Worm (Caenorhabditis elegans): Measurements from ENCODE around the gene W04G3.11.

Gene W04G3.11

DNA sequence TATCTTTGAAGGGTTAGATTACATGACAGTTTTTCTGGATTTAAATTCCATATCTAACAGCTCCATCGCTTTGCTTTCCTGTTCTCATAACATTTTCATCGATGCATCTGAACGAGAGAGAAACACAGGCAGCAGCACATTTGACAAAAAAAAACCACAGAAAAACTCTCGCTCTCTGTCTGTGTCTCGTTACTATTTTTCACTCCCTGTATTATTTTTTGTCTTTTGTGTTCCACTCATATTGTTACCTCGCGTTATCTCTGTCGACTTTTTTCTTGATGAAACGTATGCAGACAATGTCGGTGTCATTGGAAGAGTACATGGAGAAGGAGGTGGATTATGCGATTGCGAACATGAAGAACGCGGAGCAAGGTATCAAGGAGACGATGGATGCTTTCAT, at the start of gene W04G3.11:
W04G3.11 (plus strand) TSS at position 244 of the 400 bp plus-strand sequence.
- no peak for TF ChIP-seq unc-62 (GFP tag; optimal IDR thresholded peaks at IDR 0.05)

- no peak for TF ChIP-seq unc-62 (GFP tag; optimal IDR thresholded peaks at IDR 0.05)
Measured at ce11 chrX:11042777-11043176, 46.2 kb upstream of the W04G3.11 start, which contains the start of gene C09F12.3. Gene C09F12.3 (minus strand): TSS chrX:11042877.

- TF ChIP-seq unc-62 (GFP tag; optimal IDR thresholded peaks at IDR 0.05), result no peak
Measured at ce11 chrX:11047183-11047582, 41.8 kb upstream of the W04G3.11 start, which contains the start of gene clc-1. Gene clc-1 (plus strand): TSS chrX:11047446.

DNA sequence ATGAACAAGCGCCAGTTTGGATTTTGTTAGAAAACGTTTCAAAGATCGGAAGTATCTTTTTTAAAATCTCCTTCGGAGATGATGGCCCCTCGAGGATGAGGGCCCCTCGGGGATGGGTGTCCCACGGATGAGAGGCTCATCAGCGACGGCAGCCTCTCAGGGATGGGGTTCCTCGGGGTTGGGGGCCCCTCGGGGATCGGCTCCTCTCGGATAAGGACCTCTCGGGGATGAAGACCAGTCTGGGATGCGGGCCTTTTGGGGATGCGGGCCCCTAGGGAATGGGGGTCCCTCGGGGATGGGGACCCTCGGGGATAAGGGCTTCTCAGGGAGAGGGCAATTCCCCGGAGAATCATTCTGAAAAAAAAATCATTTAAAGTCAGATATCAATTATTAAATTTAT, 38.7 kb upstream of the W04G3.11 start:
- TF ChIP-seq unc-62 (GFP tag; optimal IDR thresholded peaks at IDR 0.05), result no peak

- no peak for TF ChIP-seq unc-62 (GFP tag; optimal IDR thresholded peaks at IDR 0.05)
Measured at ce11 chrX:11053615-11054014, 35.4 kb upstream of the W04G3.11 start, which contains the start of gene C09F12.2. Gene C09F12.2 (plus strand): TSS chrX:11053915.

- TF ChIP-seq unc-62 (GFP tag; optimal IDR thresholded peaks at IDR 0.05), result no peak
Measured at ce11 chrX:11057028-11057427, 32.0 kb upstream of the W04G3.11 start, which contains the start of gene lpr-3. Gene lpr-3 (plus strand): TSS chrX:11057401.

DNA sequence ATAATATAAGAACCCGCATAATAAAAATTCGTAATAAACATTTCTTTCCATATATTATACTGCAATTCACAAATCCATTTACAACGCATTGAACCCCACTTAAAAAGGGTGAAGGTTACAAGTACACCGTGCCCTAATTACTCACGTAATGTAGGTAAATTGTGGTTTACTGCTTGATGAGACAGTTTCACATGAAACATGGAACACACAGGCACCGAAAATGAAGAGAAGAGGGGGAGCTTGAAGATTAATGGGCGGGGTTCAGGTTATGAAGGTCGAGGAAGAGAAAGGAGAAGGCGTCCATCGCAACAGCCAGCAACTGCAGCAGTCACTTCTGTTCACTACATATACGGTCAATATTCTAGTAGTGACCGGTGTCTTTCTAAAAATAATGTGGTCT, 29.3 kb upstream of the W04G3.11 start, which contains the start of gene lpr-6:
lpr-6 (plus strand) TSS at position 251 of the 400 bp plus-strand sequence.
- no peak for TF ChIP-seq unc-62 (GFP tag; optimal IDR thresholded peaks at IDR 0.05)

- TF ChIP-seq unc-62 (GFP tag; optimal IDR thresholded peaks at IDR 0.05), result no peak
Measured at ce11 chrX:11060940-11061339, 28.1 kb upstream of the W04G3.11 start.

DNA sequence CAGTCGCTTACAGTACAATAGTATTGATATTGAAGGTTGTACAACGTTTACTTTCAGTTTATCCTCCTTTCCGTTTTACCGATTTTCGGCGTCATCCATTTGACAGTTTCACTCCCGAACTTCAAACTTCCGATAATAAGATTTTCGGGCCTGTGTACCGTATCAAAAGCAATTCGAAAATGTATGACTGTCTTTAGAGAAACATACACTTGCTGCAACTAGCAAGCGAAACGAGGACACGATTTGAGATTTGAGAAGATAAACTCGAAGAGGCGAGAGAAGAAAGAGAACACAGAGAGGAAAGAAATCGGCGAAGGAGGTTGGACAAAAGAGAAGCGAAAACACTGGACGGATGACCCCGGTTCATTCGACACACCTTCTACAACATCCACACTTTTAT, 27.1 kb upstream of the W04G3.11 start, which contains the start of gene lpr-5:
lpr-5 (plus strand) TSS at position 220 of the 400 bp plus-strand sequence.
- TF ChIP-seq unc-62 (GFP tag; optimal IDR thresholded peaks at IDR 0.05), result no peak

DNA sequence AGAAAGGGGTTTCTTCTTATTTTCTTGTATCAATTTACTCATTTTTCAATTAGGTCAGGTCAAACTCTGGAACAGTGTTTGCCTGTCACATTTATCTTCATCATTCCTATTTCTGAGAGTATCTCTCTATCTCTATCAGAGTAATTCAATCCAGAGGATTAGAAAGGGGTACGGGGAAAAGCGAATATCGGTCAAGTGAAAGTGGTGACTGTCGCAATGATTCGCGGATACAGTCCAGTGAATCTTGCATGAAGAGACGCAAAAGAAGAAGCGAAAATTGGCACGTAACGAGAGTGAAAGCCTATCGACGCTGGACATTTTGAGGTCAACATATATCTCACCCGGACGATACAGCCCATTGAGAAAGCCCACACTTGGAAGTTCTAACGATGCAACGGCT, 24.2 kb upstream of the W04G3.11 start, which contains the start of gene lpr-4:
lpr-4 (plus strand) TSS at position 328 of the 400 bp plus-strand sequence.
- TF ChIP-seq unc-62 (GFP tag; optimal IDR thresholded peaks at IDR 0.05), result no peak

DNA sequence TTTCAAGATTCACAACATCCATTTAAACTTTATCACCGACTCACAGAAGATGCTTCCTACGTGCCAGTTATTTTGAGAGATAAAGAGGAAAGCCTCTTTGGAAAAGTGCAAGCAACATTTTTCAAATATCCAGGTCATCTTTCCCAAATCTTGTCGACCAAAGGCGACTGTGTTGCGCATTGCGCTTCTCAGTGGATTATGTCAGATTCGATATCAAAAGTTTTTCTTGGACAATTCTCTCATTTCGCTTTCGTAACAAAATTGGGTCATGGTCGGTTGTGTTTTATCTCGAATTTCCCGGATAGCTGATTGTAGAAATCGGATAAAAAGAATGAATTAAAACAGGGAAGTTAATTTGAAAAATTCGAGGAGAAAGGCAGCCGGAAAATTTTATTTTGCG, 21.7 kb upstream of the W04G3.11 start:
- no peak for TF ChIP-seq unc-62 (GFP tag; optimal IDR thresholded peaks at IDR 0.05)

ce11 chrX:11068334-11068733, 20.7 kb upstream of the W04G3.11 start, which contains the start of gene apt-9:
Gene apt-9 (plus strand): TSS chrX:11068527.
- no peak for TF ChIP-seq unc-62 (GFP tag; optimal IDR thresholded peaks at IDR 0.05)

- no peak for TF ChIP-seq unc-62 (GFP tag; optimal IDR thresholded peaks at IDR 0.05)
Measured at ce11 chrX:11072701-11073100, 16.3 kb upstream of the W04G3.11 start.

- TF ChIP-seq unc-62 (GFP tag; optimal IDR thresholded peaks at IDR 0.05), result no peak
Measured at ce11 chrX:11073358-11073757, 15.6 kb upstream of the W04G3.11 start, which contains the start of gene W04G3.5. Gene W04G3.5 (plus strand): TSS chrX:11073658.

ce11 chrX:11076491-11076890, 12.5 kb upstream of the W04G3.11 start, which contains the start of gene W04G3.12:
Gene W04G3.12 (minus strand): TSS chrX:11076801.
- TF ChIP-seq unc-62 (GFP tag; optimal IDR thresholded peaks at IDR 0.05), result no peak

DNA sequence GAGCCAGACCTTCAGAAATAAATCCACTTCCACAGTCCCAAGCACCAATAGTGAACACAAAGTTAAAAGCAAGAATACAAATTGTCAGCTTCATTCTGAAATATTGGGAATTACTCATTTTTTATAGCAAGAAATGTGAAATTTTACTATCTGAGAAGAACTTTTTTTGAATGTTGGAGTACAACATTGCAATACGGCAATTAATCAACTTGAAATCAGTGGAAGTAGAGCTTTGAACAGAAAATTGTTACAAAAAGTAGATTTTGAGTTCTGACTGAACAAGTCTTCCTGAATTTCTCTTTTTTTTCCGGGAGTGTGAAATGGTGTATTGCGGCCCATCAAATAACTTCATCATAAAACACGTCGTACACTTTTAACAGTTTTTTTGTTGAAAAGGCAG, 10.8 kb upstream of the W04G3.11 start, which contains the start of gene W04G3.10:
W04G3.10 (minus strand) TSS at position 101 of the 400 bp plus-strand sequence.
- TF ChIP-seq unc-62 (GFP tag; optimal IDR thresholded peaks at IDR 0.05), result no peak

DNA sequence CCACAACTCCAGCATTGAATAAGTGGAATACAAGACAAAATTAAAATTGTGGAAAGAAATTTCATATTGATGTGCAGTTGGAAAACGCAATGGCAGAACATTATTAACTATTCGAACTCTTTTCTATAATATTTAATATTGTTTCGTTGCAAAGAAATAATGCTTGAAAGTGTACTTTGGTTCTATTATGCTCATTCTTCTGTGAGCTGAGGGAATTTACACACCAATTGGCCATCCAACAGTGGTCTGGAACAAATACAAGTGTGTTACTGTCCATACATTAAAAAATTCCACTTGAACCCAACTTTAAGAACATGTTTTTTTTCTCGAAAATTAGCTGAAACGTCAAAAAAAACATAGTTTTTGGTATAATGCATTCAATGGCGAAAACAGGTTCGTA, 9.3 kb upstream of the W04G3.11 start, which contains the start of gene W04G3.13:
W04G3.13 (minus strand) TSS at position 101 of the 400 bp plus-strand sequence.
- no peak for TF ChIP-seq unc-62 (GFP tag; optimal IDR thresholded peaks at IDR 0.05)

Data from whole organism, dauer.